Worm (Caenorhabditis elegans): ENCODE measurements around the gene D2096.10.

The D2096.10 gene

DNA sequence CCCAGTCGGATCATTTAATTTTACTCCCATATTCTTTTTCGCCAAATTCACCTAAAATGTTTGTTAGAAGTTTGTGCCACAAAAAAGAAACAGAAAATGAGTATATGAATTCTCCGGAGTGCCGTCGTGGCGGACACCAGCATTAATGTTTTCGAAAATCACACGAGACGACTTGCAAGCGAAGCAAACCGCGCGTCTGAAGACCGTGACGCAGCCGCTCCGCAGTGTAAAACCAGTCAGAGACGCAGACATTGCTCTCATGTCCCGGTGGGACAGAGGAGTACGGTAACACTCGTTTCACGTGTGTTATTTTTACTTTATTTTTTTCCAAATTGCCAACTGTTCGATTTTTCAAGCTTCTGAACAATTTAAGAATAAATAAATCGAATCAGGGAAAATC is 43.7 kb upstream of the D2096.10 start, which contains the start of the genes T26A8.4 and pdtf-1 (continued):
- TF ChIP-seq akir-1 (GFP tag; optimal IDR thresholded peaks at IDR 0.05) (no peak), snpc-3.4 (tag; optimal IDR thresholded peaks at IDR 0.05) (peak; percentile 46), repo-1 (tag; optimal IDR thresholded peaks at IDR 0.05) (peak; percentile 60), egl-44 (GFP tag; IDR thresholded peaks at IDR 0.05) (peak; percentile 80), madf-6 (GFP tag; IDR thresholded peaks at IDR 0.05) (peak; percentile 84), Y95B8A.8 (GFP tag; IDR thresholded peaks at IDR 0.05) (peak; percentile 68; the same call in 1 of the 2 replicates), tlf-1 (GFP tag; optimal IDR thresholded peaks at IDR 0.05) (peak; percentile 93), F22D6.2 (tag; optimal IDR thresholded peaks at IDR 0.05) (no peak), ztf-28 (GFP tag; IDR thresholded peaks at IDR 0.05) (0 out of 2 replicates have a peak, but pooled peaks have one; percentile 78), cebp-2 (GFP tag; IDR thresholded peaks at IDR 0.05) (no peak), lsy-27 (tag; optimal IDR thresholded peaks at IDR 0.05; ENCODE audit: borderline replicate concordance, insufficient read depth) (no peak), sea-2 (GFP tag; IDR thresholded peaks at IDR 0.05) (0 out of 2 replicates have a peak, but pooled peaks have one; percentile 26), attf-6 (GFP tag; IDR thresholded peaks at IDR 0.05) (no peak; the same call in 1 of the 2 replicates), rcor-1 (GFP tag; IDR thresholded peaks at IDR 0.05) (peak; percentile 89), unc-130 (GFP tag; optimal IDR thresholded peaks at IDR 0.05) (peak; percentile 78), zfh-2 (GFP tag; conservative IDR thresholded peaks at IDR 0.05) (no peak), F33H1.4 (GFP tag; IDR thresholded peaks at IDR 0.05) (peak; percentile 97), ztf-18 (tag; optimal IDR thresholded peaks at IDR 0.05) (peak; percentile 17), attf-5 (GFP tag; optimal IDR thresholded peaks at IDR 0.05) (peak; percentile 72)

- TF ChIP-seq egl-44 (GFP tag; IDR thresholded peaks at IDR 0.05), result peak; percentile 87; the same call in 1 of the 2 replicates
- no peak for TF ChIP-seq ceh-79 (tag; optimal IDR thresholded peaks at IDR 0.05)
- peak; percentile 63 for TF ChIP-seq ZK185.1 (tag; optimal IDR thresholded peaks at IDR 0.05; ENCODE audit: poor library complexity, severe bottlenecking)
- TF ChIP-seq snpc-1.3 (tag; optimal IDR thresholded peaks at IDR 0.05; ENCODE audit: insufficient read depth), result peak; percentile 5
- TF ChIP-seq nhr-80 (tag; optimal IDR thresholded peaks at IDR 0.05), result peak; percentile 52
- no peak for TF ChIP-seq ceh-91 (GFP tag; IDR thresholded peaks at IDR 0.05)
- TF ChIP-seq F10E7.11 (tag; optimal IDR thresholded peaks at IDR 0.05), result no peak
- peak; percentile 55 for TF ChIP-seq mcd-1 (GFP tag; IDR thresholded peaks at IDR 0.05)
- TF ChIP-seq fkh-3 (tag; optimal IDR thresholded peaks at IDR 0.05), result no peak
- TF ChIP-seq F33H1.4 (GFP tag; IDR thresholded peaks at IDR 0.05), result peak; percentile 48; the same call in 1 of the 2 replicates
- peak; percentile 46 for TF ChIP-seq attf-6 (GFP tag; IDR thresholded peaks at IDR 0.05)
- TF ChIP-seq sea-2 (GFP tag; IDR thresholded peaks at IDR 0.05), result no peak
- no peak for TF ChIP-seq D2030.7 (GFP tag; IDR thresholded peaks at IDR 0.05)
- TF ChIP-seq zim-3 (tag; optimal IDR thresholded peaks at IDR 0.05), result peak; percentile 40
- no peak for TF ChIP-seq F52B5.7 (tag; optimal IDR thresholded peaks at IDR 0.05)
- peak; percentile 64 to 89 for TF ChIP-seq let-607 (tag; optimal IDR thresholded peaks at IDR 0.05)
- 0 out of 2 replicates have a peak, but pooled peaks have one; percentile 50 for TF ChIP-seq ceh-58 (GFP tag; IDR thresholded peaks at IDR 0.05)
- peak; percentile 57 for TF ChIP-seq lir-1 (GFP tag; conservative IDR thresholded peaks at IDR 0.05)
- TF ChIP-seq nfya-1 (tag; optimal IDR thresholded peaks at IDR 0.05; ENCODE audit: borderline replicate concordance, insufficient read depth), result no peak
- peak; percentile 10; the same call in 1 of the 2 replicates for TF ChIP-seq C06A6.2 (GFP tag; conservative IDR thresholded peaks at IDR 0.05)
- TF ChIP-seq dox-1 (GFP tag; IDR thresholded peaks at IDR 0.05), result peak; percentile 43; the same call in 1 of the 2 replicates
- no peak for TF ChIP-seq sptf-2 (GFP tag; optimal IDR thresholded peaks at IDR 0.05)
- peak; percentile 36 for TF ChIP-seq ceh-27 (GFP tag; optimal IDR thresholded peaks at IDR 0.05)
- TF ChIP-seq F49E8.2 (tag; optimal IDR thresholded peaks at IDR 0.05; ENCODE audit: insufficient read depth), result no peak
- TF ChIP-seq rpc-1 (optimal IDR thresholded peaks at IDR 0.05), result no peak
- TF ChIP-seq rpc-1 (tag; optimal IDR thresholded peaks at IDR 0.05), result no peak
- TF ChIP-seq F39B2.1 (GFP tag; IDR thresholded peaks at IDR 0.05), result 0 out of 2 replicates have a peak, but pooled peaks have one; percentile 34
- no peak for TF ChIP-seq rec-8 (tag; optimal IDR thresholded peaks at IDR 0.05)
- TF ChIP-seq ztf-3 (GFP tag; optimal IDR thresholded peaks at IDR 0.05), result no peak
Measured at ce11 chrIV:8431567-8432458, 42.8 kb upstream of the D2096.10 start.

Measured in whole organism, young adult.